Fruit fly (Drosophila melanogaster) whole organism, embryonic: ENCODE measurements around the gene ds.
A peak's percentile ranks its signal among the peaks of the same experiment; 100 is the strongest.

ENCODE experiments used
- Awh ChIP-seq: fragments of 200-800 bp; sonication (Bioruptor generic); IDR thresholded peaks from 2 replicates; pipeline ENCODE4, ENCODE4 v1.3.6; 2022; ENCODE audit warnings: missing biosample characterization, missing genetic modification characterization
- CG10267 ChIP-seq: fragments of 200-800 bp; sonication (Bioruptor generic); optimal IDR thresholded peaks from 2 replicates; lab custom pipeline; 2018; ENCODE audit warnings: missing biosample characterization, mild to moderate bottlenecking, missing genetic modification characterization, moderate library complexity
- CG10321 ChIP-seq: fragments of 200-800 bp; sonication (Bioruptor generic); IDR thresholded peaks from 2 replicates; pipeline ENCODE4 v1.3.6; 2022; ENCODE audit warnings: missing biosample characterization, missing genetic modification characterization
- CG10565 ChIP-seq: fragments of 200-800 bp; sonication (Bioruptor generic); optimal IDR thresholded peaks from 3 replicates; lab custom pipeline; 2016; ENCODE audit warnings: missing biosample characterization, mild to moderate bottlenecking, missing genetic modification characterization
- CG10979 ChIP-seq: fragments of 200-800 bp; sonication (Bioruptor generic); optimal IDR thresholded peaks from 2 replicates; lab custom pipeline; 2018; ENCODE audit warnings: missing biosample characterization, mild to moderate bottlenecking, missing genetic modification characterization, moderate library complexity
- CG12219 ChIP-seq: fragments of 200-800 bp; sonication (Bioruptor generic); optimal IDR thresholded peaks from 3 replicates; lab custom pipeline; 2018; ENCODE audit warnings: missing biosample characterization, mild to moderate bottlenecking, missing genetic modification characterization
- CG12769 ChIP-seq: fragments of 200-800 bp; sonication (Bioruptor generic); optimal IDR thresholded peaks from 2 replicates; lab custom pipeline; 2019; ENCODE audit warnings: missing biosample characterization, mild to moderate bottlenecking, missing genetic modification characterization, moderate library complexity
- CG13424 ChIP-seq: fragments of 200-800 bp; sonication (Bioruptor generic); optimal IDR thresholded peaks from 2 replicates; lab custom pipeline; 2019; ENCODE audit warnings: missing biosample characterization, mild to moderate bottlenecking, missing genetic modification characterization, moderate library complexity
- CG14441 ChIP-seq: fragments of 200-800 bp; sonication (Bioruptor generic); IDR thresholded peaks from 2 replicates; pipeline ENCODE4 v1.3.6; 2022; ENCODE audit warnings: missing biosample characterization, missing genetic modification characterization
- CG14667 ChIP-seq: fragments of 200-800 bp; sonication (Bioruptor generic); IDR thresholded peaks from 2 replicates; pipeline ENCODE4 v1.3.6; 2022; ENCODE audit warnings: missing biosample characterization, missing genetic modification characterization
- CG15601 ChIP-seq: fragments of 200-800 bp; sonication (Bioruptor generic); optimal IDR thresholded peaks from 3 replicates; lab custom pipeline; 2019; ENCODE audit warnings: missing biosample characterization, mild to moderate bottlenecking, missing genetic modification characterization, moderate library complexity
- CG17361 ChIP-seq: fragments of 200-800 bp; sonication (Bioruptor generic); IDR thresholded peaks from 3 replicates; pipeline ENCODE4 v1.3.6; 2022; ENCODE audit warnings: missing biosample characterization, missing genetic modification characterization
- CG18262 ChIP-seq: fragments of 200-800 bp; optimal IDR thresholded peaks from 3 replicates; lab custom pipeline; 2019; ENCODE audit warnings: missing biosample characterization, mild to moderate bottlenecking, missing genetic modification characterization, moderate library complexity
- CG3065 ChIP-seq: fragments of 200-800 bp; sonication (Bioruptor generic); optimal IDR thresholded peaks from 2 replicates; lab custom pipeline; 2016; ENCODE audit warnings: missing biosample characterization, missing genetic modification characterization
- CG31224 ChIP-seq: fragments of 200-800 bp; sonication (Bioruptor generic); IDR thresholded peaks from 2 replicates; pipeline ENCODE4 v1.3.6; 2022; ENCODE audit warnings: missing biosample characterization, missing genetic modification characterization
- CG33213 ChIP-seq: fragments of 200-800 bp; sonication (Bioruptor generic); optimal IDR thresholded peaks from 3 replicates; lab custom pipeline; 2016; ENCODE audit warnings: missing biosample characterization, missing genetic modification characterization
- CG34376 ChIP-seq: fragments of 200-800 bp; sonication (Bioruptor generic); optimal IDR thresholded peaks from 2 replicates; lab custom pipeline; 2018; ENCODE audit warnings: missing biosample characterization, mild to moderate bottlenecking, missing genetic modification characterization
- CG3847 ChIP-seq: fragments of 200-800 bp; sonication (Bioruptor generic); IDR thresholded peaks from 2 replicates; pipeline ENCODE4 v1.3.6; 2022; ENCODE audit warnings: missing biosample characterization, missing genetic modification characterization
- CG8388 ChIP-seq: fragments of 200-800 bp; sonication (Bioruptor generic); optimal IDR thresholded peaks from 2 replicates; lab custom pipeline; 2019; ENCODE audit warnings: missing biosample characterization, mild to moderate bottlenecking, missing genetic modification characterization, moderate library complexity
- Dp ChIP-seq: fragments of 200-800 bp; sonication (Bioruptor generic); optimal IDR thresholded peaks from 2 replicates; lab custom pipeline; 2018; ENCODE audit warnings: missing biosample characterization, mild to moderate bottlenecking, missing genetic modification characterization, moderate library complexity
- HLH3B ChIP-seq: fragments of 200-800 bp; sonication (Bioruptor generic); IDR thresholded peaks from 2 replicates; pipeline ENCODE4 v1.3.6; 2022; ENCODE audit warnings: missing biosample characterization, missing genetic modification characterization
- Max ChIP-seq: fragments of 200-800 bp; sonication (Bioruptor generic); optimal IDR thresholded peaks from 2 replicates; lab custom pipeline; 2016; ENCODE audit warnings: missing biosample characterization, mild to moderate bottlenecking, missing genetic modification characterization
- Sox102F ChIP-seq: fragments of 200-800 bp; sonication (Bioruptor generic); optimal IDR thresholded peaks from 2 replicates; lab custom pipeline; 2018; ENCODE audit warnings: missing biosample characterization, mild to moderate bottlenecking, missing genetic modification characterization, moderate library complexity
- Ssrp ChIP-seq: fragments of 200-800 bp; sonication (Bioruptor generic); optimal IDR thresholded peaks from 2 replicates; lab custom pipeline; 2018; ENCODE audit warnings: missing biosample characterization, mild to moderate bottlenecking, missing genetic modification characterization, moderate library complexity
- aop ChIP-seq: fragments of 200-800 bp; sonication (Bioruptor generic); IDR thresholded peaks from 2 replicates; pipeline ENCODE4 v1.3.6; 2022; ENCODE audit warnings: missing biosample characterization, missing genetic modification characterization
- ap ChIP-seq: fragments of 200-800 bp; sonication (Bioruptor generic); IDR thresholded peaks from 2 replicates; pipeline ENCODE4 v1.3.6; 2022; ENCODE audit warnings: missing biosample characterization, missing genetic modification characterization
- ara ChIP-seq: fragments of 200-800 bp; sonication (Bioruptor generic); IDR thresholded peaks from 2 replicates; pipeline ENCODE4 v1.3.6; 2022; ENCODE audit warnings: missing biosample characterization, missing genetic modification characterization
- bcd ChIP-seq: fragments of 200-800 bp; sonication (Bioruptor generic); optimal IDR thresholded peaks from 2 replicates; lab custom pipeline; 2017; ENCODE audit warnings: missing biosample characterization, mild to moderate bottlenecking, missing genetic modification characterization
- cwo ChIP-seq: fragments of 200-800 bp; sonication (Bioruptor generic); optimal IDR thresholded peaks from 3 replicates; lab custom pipeline; 2017; ENCODE audit warnings: missing biosample characterization, missing genetic modification characterization, mild to moderate bottlenecking, moderate library complexity, missing genetic modification reagents
- gem ChIP-seq: fragments of 200-800 bp; sonication (Bioruptor generic); optimal IDR thresholded peaks from 2 replicates; lab custom pipeline; 2019; ENCODE audit warnings: missing biosample characterization, mild to moderate bottlenecking, missing genetic modification characterization, moderate library complexity
- grau ChIP-seq: fragments of 200-800 bp; optimal IDR thresholded peaks from 3 replicates; lab custom pipeline; 2019; ENCODE audit warnings: missing biosample characterization, mild to moderate bottlenecking, missing genetic modification characterization, moderate library complexity
- her ChIP-seq: fragments of 200-800 bp; sonication (Bioruptor generic); optimal IDR thresholded peaks from 2 replicates; lab custom pipeline; 2016; ENCODE audit warnings: missing biosample characterization, missing genetic modification characterization
- insv ChIP-seq, 2 experiments: fragments of 200-800 bp; sonication (Bioruptor generic); optimal IDR thresholded peaks; 3 replicates each; lab custom pipeline; 2016 to 2018; ENCODE audit warnings: missing biosample characterization in 2 of 2, missing genetic modification characterization in 2 of 2
- lola ChIP-seq, 3 experiments: fragments of >200 bp in 2 of 3; fragments of 200-800 bp in 1 of 3; sonication (Bioruptor generic) in 1 of 3; optimal IDR thresholded peaks; 2 replicates each; lab custom pipeline; 2017 to 2019; ENCODE audit warnings: missing biosample characterization in 3 of 3, missing genetic modification characterization in 3 of 3, mild to moderate bottlenecking in 1 of 3, moderate library complexity in 1 of 3
- oc ChIP-seq: fragments of 200-800 bp; sonication (Bioruptor generic); optimal IDR thresholded peaks from 2 replicates; lab custom pipeline; 2018; ENCODE audit warnings: missing biosample characterization, mild to moderate bottlenecking, missing genetic modification characterization, moderate library complexity
- phol ChIP-seq: fragments of 200-800 bp; sonication (Bioruptor generic); optimal IDR thresholded peaks from 3 replicates; lab custom pipeline; 2018; ENCODE audit warnings: missing biosample characterization, mild to moderate bottlenecking, missing genetic modification characterization, moderate library complexity
- row ChIP-seq: fragments of 200-800 bp; sonication (Bioruptor generic); IDR thresholded peaks from 3 replicates; pipeline ENCODE4 v1.3.6; 2022; ENCODE audit warnings: missing biosample characterization, missing genetic modification characterization
- sd ChIP-seq: fragments of 200-800 bp; sonication (Bioruptor generic); optimal IDR thresholded peaks from 3 replicates; lab custom pipeline; 2018; ENCODE audit warnings: missing biosample characterization, mild to moderate bottlenecking, missing genetic modification characterization, moderate library complexity
- sug ChIP-seq: fragments of 200-800 bp; optimal IDR thresholded peaks from 2 replicates; lab custom pipeline; 2019; ENCODE audit warnings: missing biosample characterization, mild to moderate bottlenecking, missing genetic modification characterization, moderate library complexity
- tna ChIP-seq: fragments of 200-800 bp; sonication (Bioruptor generic); IDR thresholded peaks from 2 replicates; pipeline ENCODE4 v1.3.6; 2022; ENCODE audit warnings: missing biosample characterization, missing genetic modification characterization; ENCODE audit not compliant: partially characterized antibody
- tup ChIP-seq: fragments of 200-800 bp; sonication (Bioruptor generic); optimal IDR thresholded peaks from 2 replicates; lab custom pipeline; 2016; ENCODE audit warnings: missing biosample characterization, mild to moderate bottlenecking, missing genetic modification characterization, moderate library complexity
- unc-4 ChIP-seq: fragments of 200-800 bp; sonication (Bioruptor generic); IDR thresholded peaks from 2 replicates; pipeline ENCODE4 v1.3.6; 2022; ENCODE audit warnings: missing biosample characterization, missing genetic modification characterization; ENCODE audit not compliant: partially characterized antibody
- vvl ChIP-seq: fragments of 200-800 bp; sonication (Bioruptor generic); IDR thresholded peaks from 2 replicates; pipeline ENCODE4 v1.3.6; 2022; ENCODE audit warnings: missing biosample characterization, missing genetic modification characterization

Gene ds

DNA sequence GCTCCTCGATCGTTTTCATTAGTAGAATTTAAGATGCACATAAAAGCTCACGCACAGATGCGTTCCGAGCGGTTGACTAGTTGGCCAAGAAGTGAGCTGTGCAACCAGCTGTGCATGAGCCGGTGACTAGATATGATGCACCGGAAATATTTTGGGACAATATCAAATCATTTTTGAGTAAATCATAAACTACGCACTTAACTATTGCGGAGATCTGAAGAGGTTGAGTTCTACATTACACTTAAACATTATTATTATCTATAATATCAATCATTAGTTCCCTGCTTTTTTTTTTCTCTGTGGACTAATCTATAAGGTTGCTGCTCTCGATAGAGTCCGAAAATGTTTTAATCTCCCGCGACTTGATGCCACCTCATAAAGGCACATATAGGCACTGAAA, 31.7 kb downstream of the ds start (continued):
- TF ChIP-seq bcd (GFP tag; lab: Kevin White, UChicago) (no peak), Max (no peak), Dp (GFP tag; lab: Kevin White, UChicago) (no peak), Ssrp (peak; percentile 38), oc (peak; percentile 52), CG31224 (GFP tag; lab: Robert Waterston, UW) (no peak), lola (GFP tag; optimal IDR thresholded peaks at IDR 0.05; lab: Kevin White, UChicago) (peak in 1 of 3 experiments; percentile 29), tup (GFP tag; lab: Kevin White, UChicago) (no peak), insv (GFP tag; optimal IDR thresholded peaks at IDR 0.05; lab: Kevin White, UChicago) (no peak), gem (peak; percentile 58), CG10267 (tag; lab: Kevin White, UChicago) (peak; percentile 13), unc-4 (GFP tag; lab: Robert Waterston, UW) (no peak), CG3065 (GFP tag; lab: Kevin White, UChicago) (no peak), CG34376 (GFP tag; lab: Kevin White, UChicago) (no peak), CG14667 (GFP tag; lab: Robert Waterston, UW) (no peak), CG12219 (GFP tag; lab: Kevin White, UChicago) (no peak), row (peak; percentile 38; the same call in 1 of the 3 replicates), CG8388 (GFP tag; lab: Kevin White, UChicago) (peak; percentile 24), grau (peak; percentile 4), CG10565 (GFP tag; lab: Kevin White, UChicago) (no peak), ara (GFP tag; lab: Robert Waterston, UW) (peak; percentile 55; the same call in 1 of the 2 replicates), CG15601 (tag; lab: Kevin White, UChicago) (peak; percentile 28), sug (tag; lab: Kevin White, UChicago) (no peak), CG13424 (peak; percentile 8), Sox102F (GFP tag; lab: Kevin White, UChicago) (peak; percentile 47), CG33213 (GFP tag; lab: Kevin White, UChicago) (no peak), CG18262 (tag; lab: Kevin White, UChicago) (peak; percentile 49), CG10321 (GFP tag; lab: Robert Waterston, UW) (no peak), HLH3B (GFP tag; lab: Robert Waterston, UW) (peak; percentile 54; the same call in 1 of the 2 replicates), CG10979 (tag; lab: Kevin White, UChicago) (peak; percentile 70), aop (GFP tag; lab: Robert Waterston, UW) (no peak), phol (tag; lab: Kevin White, UChicago) (peak; percentile 51), CG14441 (no peak), cwo (no peak), ap (no peak), CG3847 (GFP tag; lab: Robert Waterston, UW) (no peak), tna (no peak)

DNA sequence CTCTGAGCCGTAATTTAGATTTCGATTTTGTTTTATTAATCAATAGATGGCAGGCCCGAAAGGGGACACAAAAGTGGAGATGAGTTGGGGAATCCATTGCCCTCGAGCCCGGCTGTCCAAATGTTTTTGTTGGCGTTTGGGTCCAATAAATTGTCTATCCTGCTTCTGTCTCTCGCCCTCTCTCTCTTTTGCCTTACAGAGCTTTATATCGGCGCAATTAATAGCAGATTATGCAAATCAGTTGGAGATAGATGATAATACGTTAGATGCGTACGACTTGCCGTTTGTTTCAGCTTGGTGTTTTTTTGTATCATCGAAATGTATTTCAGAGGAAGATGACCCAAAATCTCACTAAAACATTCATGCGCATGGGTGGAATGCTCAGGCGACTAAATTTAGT, 34.9 kb downstream of the ds start:
- TF ChIP-seq oc (peak; percentile 92), CG12769 (tag; lab: Kevin White, UChicago) (peak; percentile 37), sd (tag; lab: Kevin White, UChicago) (peak; percentile 5), CG17361 (GFP tag; lab: Robert Waterston, UW) (no peak), Awh (GFP tag; lab: Robert Waterston, UW) (peak; percentile 67), her (GFP tag; lab: Kevin White, UChicago) (no peak), vvl (GFP tag; lab: Robert Waterston, UW) (peak; percentile 76; the same call in 1 of the 2 replicates)
